Fruit fly (Drosophila melanogaster) whole organism, embryonic: ENCODE data around the gene Mdh2.

ENCODE experiments used
- CG11560 ChIP-seq: fragments of 200-800 bp; sonication (Bioruptor generic); IDR thresholded peaks from 3 replicates; pipeline ENCODE4 v1.3.6; 2022; ENCODE audit warnings: missing biosample characterization, missing genetic modification characterization
- CG13624 ChIP-seq: fragments of 200-800 bp; sonication (Bioruptor generic); optimal IDR thresholded peaks from 2 replicates; lab custom pipeline; 2016; ENCODE audit warnings: missing biosample characterization, missing genetic modification characterization
- CG1529 ChIP-seq: fragments of 200-800 bp; sonication (Bioruptor generic); optimal IDR thresholded peaks from 3 replicates; lab custom pipeline; 2018; ENCODE audit warnings: missing biosample characterization, missing genetic modification characterization
- CG15479 ChIP-seq: fragments of 200-800 bp; sonication (Bioruptor generic); optimal IDR thresholded peaks from 3 replicates; lab custom pipeline; 2019; ENCODE audit warnings: missing biosample characterization, mild to moderate bottlenecking, missing genetic modification characterization, moderate library complexity
- CG18262 ChIP-seq: fragments of 200-800 bp; optimal IDR thresholded peaks from 3 replicates; lab custom pipeline; 2019; ENCODE audit warnings: missing biosample characterization, mild to moderate bottlenecking, missing genetic modification characterization, moderate library complexity
- CG18619 ChIP-seq: fragments of 200-800 bp; sonication (Bioruptor generic); optimal IDR thresholded peaks from 3 replicates; lab custom pipeline; 2017; ENCODE audit warnings: missing biosample characterization, mild to moderate bottlenecking, missing genetic modification characterization
- CG2129 ChIP-seq: fragments of 200-800 bp; sonication (Bioruptor generic); IDR thresholded peaks from 2 replicates; pipeline ENCODE4 v1.3.6; 2022; ENCODE audit warnings: missing biosample characterization, missing genetic modification characterization; ENCODE audit not compliant: partially characterized antibody
- CG30403 ChIP-seq: fragments of 200-800 bp; sonication (Bioruptor generic); optimal IDR thresholded peaks from 3 replicates; lab custom pipeline; 2016; ENCODE audit warnings: missing biosample characterization, missing genetic modification characterization
- CG30431 ChIP-seq: fragments of 200-800 bp; sonication (Bioruptor generic); optimal IDR thresholded peaks from 2 replicates; lab custom pipeline; 2017; ENCODE audit warnings: missing biosample characterization, missing genetic modification characterization
- CG31441 ChIP-seq: fragments of 200-800 bp; sonication (Bioruptor generic); IDR thresholded peaks from 2 replicates; pipeline ENCODE4 v1.3.6; 2022; ENCODE audit warnings: missing biosample characterization, missing genetic modification characterization
- CG3838 ChIP-seq: fragments of 200-800 bp; sonication (Bioruptor generic); optimal IDR thresholded peaks from 3 replicates; lab custom pipeline; 2016; ENCODE audit warnings: missing biosample characterization, missing genetic modification characterization
- CG6683 ChIP-seq: fragments of 200-800 bp; sonication (Bioruptor generic); optimal IDR thresholded peaks from 2 replicates; lab custom pipeline; 2017; ENCODE audit warnings: missing biosample characterization, mild to moderate bottlenecking, missing genetic modification characterization, missing genetic modification reagents
- CG6765 ChIP-seq: fragments of 200-800 bp; sonication (Bioruptor generic); optimal IDR thresholded peaks from 3 replicates; lab custom pipeline; 2017; ENCODE audit warnings: missing biosample characterization, mild to moderate bottlenecking, missing genetic modification characterization
- CG7928 ChIP-seq: fragments of 200-800 bp; sonication (Bioruptor generic); optimal IDR thresholded peaks from 2 replicates; lab custom pipeline; 2017; ENCODE audit warnings: missing biosample characterization, mild to moderate bottlenecking, missing genetic modification characterization
- CG8290 ChIP-seq, 3 experiments: fragments of 200-800 bp; sonication (Bioruptor generic); optimal IDR thresholded peaks; 2 replicates each; lab custom pipeline; 2016 to 2019; ENCODE audit warnings: missing biosample characterization in 3 of 3, missing genetic modification characterization in 3 of 3, mild to moderate bottlenecking in 2 of 3, moderate library complexity in 1 of 3
- D19A ChIP-seq: fragments of 200-800 bp; optimal IDR thresholded peaks from 3 replicates; lab custom pipeline; 2019; ENCODE audit warnings: missing biosample characterization, mild to moderate bottlenecking, missing genetic modification characterization, moderate library complexity
- Dbx ChIP-seq: fragments of 200-800 bp; sonication (Bioruptor generic); IDR thresholded peaks from 3 replicates; pipeline ENCODE4 v1.3.6; 2022; ENCODE audit warnings: missing biosample characterization, missing genetic modification characterization
- Dip2 ChIP-seq: fragments of 200-800 bp; sonication (Bioruptor generic); IDR thresholded peaks from 2 replicates; pipeline ENCODE4 v1.3.6; 2022; ENCODE audit warnings: missing biosample characterization, missing genetic modification characterization
- Fer3 ChIP-seq: fragments of 200-800 bp; sonication (Bioruptor generic); optimal IDR thresholded peaks from 2 replicates; lab custom pipeline; 2018; ENCODE audit warnings: missing biosample characterization, mild to moderate bottlenecking, missing genetic modification characterization, moderate library complexity
- Gug ChIP-seq: fragments of 200-800 bp; sonication (Bioruptor generic); IDR thresholded peaks from 4 replicates; pipeline ENCODE4 v1.3.6; 2022; ENCODE audit warnings: missing biosample characterization, missing genetic modification characterization
- Hmr ChIP-seq: fragments of 200-800 bp; sonication (Bioruptor generic); optimal IDR thresholded peaks from 3 replicates; lab custom pipeline; 2017; ENCODE audit warnings: mild to moderate bottlenecking, missing biosample characterization, missing genetic modification reagents, missing genetic modification characterization
- Max ChIP-seq: fragments of 200-800 bp; sonication (Bioruptor generic); optimal IDR thresholded peaks from 2 replicates; lab custom pipeline; 2016; ENCODE audit warnings: missing biosample characterization, mild to moderate bottlenecking, missing genetic modification characterization
- Mrtf ChIP-seq: fragments of 200-800 bp; sonication (Bioruptor generic); IDR thresholded peaks from 3 replicates; pipeline ENCODE4 v1.3.6; 2022; ENCODE audit warnings: missing biosample characterization, missing genetic modification characterization
- NC2β ChIP-seq: fragments of 200-800 bp; sonication (Bioruptor generic); optimal IDR thresholded peaks from 2 replicates; lab custom pipeline; 2016; ENCODE audit warnings: missing biosample characterization, missing genetic modification characterization
- Nf-YC ChIP-seq: fragments of 200-800 bp; optimal IDR thresholded peaks from 3 replicates; lab custom pipeline; 2019; ENCODE audit warnings: missing biosample characterization, mild to moderate bottlenecking, missing genetic modification characterization, moderate library complexity
- Oli ChIP-seq: fragments of 200-800 bp; sonication (Bioruptor generic); optimal IDR thresholded peaks from 2 replicates; lab custom pipeline; 2018; ENCODE audit warnings: missing biosample characterization, mild to moderate bottlenecking, missing genetic modification characterization, moderate library complexity
- Optix ChIP-seq: fragments of 200-800 bp; sonication (Bioruptor generic); IDR thresholded peaks from 3 replicates; pipeline ENCODE4 v1.3.6; 2022; ENCODE audit warnings: missing biosample characterization, missing genetic modification characterization
- PHDP ChIP-seq: fragments of 200-800 bp; sonication (Bioruptor generic); optimal IDR thresholded peaks from 3 replicates; lab custom pipeline; 2018; ENCODE audit warnings: missing biosample characterization, mild to moderate bottlenecking, missing genetic modification characterization, moderate library complexity
- Sox100B ChIP-seq: fragments of 200-800 bp; sonication (Bioruptor generic); optimal IDR thresholded peaks from 3 replicates; lab custom pipeline; 2018; ENCODE audit warnings: missing biosample characterization, mild to moderate bottlenecking, missing genetic modification characterization
- Stat92E ChIP-seq, 3 experiments: fragments of >200 bp in 2 of 3; fragments of 200-800 bp in 1 of 3; sonication (Bioruptor generic) in 1 of 3; optimal IDR thresholded peaks; 2 replicates each; lab custom pipeline; 2017 to 2019; ENCODE audit warnings: missing biosample characterization in 3 of 3, missing genetic modification characterization in 3 of 3, mild to moderate bottlenecking in 1 of 3, moderate library complexity in 1 of 3
- Xbp1 ChIP-seq: fragments of 200-800 bp; sonication (Bioruptor generic); optimal IDR thresholded peaks from 3 replicates; lab custom pipeline; 2016; ENCODE audit warnings: missing biosample characterization, mild to moderate bottlenecking, missing genetic modification characterization
- bcd ChIP-seq: fragments of 200-800 bp; sonication (Bioruptor generic); optimal IDR thresholded peaks from 2 replicates; lab custom pipeline; 2017; ENCODE audit warnings: missing biosample characterization, mild to moderate bottlenecking, missing genetic modification characterization
- cad ChIP-seq: fragments of >200 bp; optimal IDR thresholded peaks from 2 replicates; lab custom pipeline; 2017; ENCODE audit warnings: missing biosample characterization, missing genetic modification characterization
- cato ChIP-seq: fragments of 200-800 bp; sonication (Bioruptor generic); optimal IDR thresholded peaks from 2 replicates; lab custom pipeline; 2016; ENCODE audit warnings: missing biosample characterization, missing genetic modification characterization, borderline replicate concordance
- dati ChIP-seq: fragments of 200-800 bp; sonication (Bioruptor generic); IDR thresholded peaks from 2 replicates; pipeline ENCODE4 v1.3.6; 2022; ENCODE audit warnings: missing biosample characterization, missing genetic modification characterization
- fd64A ChIP-seq: fragments of 200-800 bp; sonication (Bioruptor generic); optimal IDR thresholded peaks from 3 replicates; lab custom pipeline; 2018; ENCODE audit warnings: missing biosample characterization, mild to moderate bottlenecking, missing genetic modification characterization
- fd96Cb ChIP-seq: fragments of 200-800 bp; sonication (Bioruptor generic); optimal IDR thresholded peaks from 2 replicates; lab custom pipeline; 2018; ENCODE audit warnings: missing biosample characterization, mild to moderate bottlenecking, missing genetic modification characterization, moderate library complexity
- klu ChIP-seq: fragments of 200-800 bp; sonication (Bioruptor generic); IDR thresholded peaks from 2 replicates; pipeline ENCODE4 v1.3.6; 2022; ENCODE audit warnings: missing biosample characterization, missing genetic modification characterization
- kni ChIP-seq: fragments of 200-800 bp; sonication (Bioruptor generic); optimal IDR thresholded peaks from 3 replicates; lab custom pipeline; 2017; ENCODE audit warnings: mild to moderate bottlenecking, missing biosample characterization, missing genetic modification reagents, missing genetic modification characterization
- oc ChIP-seq: fragments of 200-800 bp; sonication (Bioruptor generic); optimal IDR thresholded peaks from 2 replicates; lab custom pipeline; 2018; ENCODE audit warnings: missing biosample characterization, mild to moderate bottlenecking, missing genetic modification characterization, moderate library complexity
- pan ChIP-seq, 4 experiments: fragments of >200 bp in 3 of 4; fragments of 200-800 bp in 1 of 4; sonication (Bioruptor generic) in 1 of 4; optimal IDR thresholded peaks in 3 of 4; IDR thresholded peaks in 1 of 4; 2 replicates each; pipeline versions ENCODE4 v1.3.6 to Lab custom; 2017 to 2022; ENCODE audit warnings: missing biosample characterization in 2 of 4, missing genetic modification characterization in 2 of 4, mixed read lengths in 1 of 4
- peb ChIP-seq: fragments of 200-800 bp; sonication (Bioruptor generic); IDR thresholded peaks from 2 replicates; pipeline ENCODE4 v1.3.6; 2022; ENCODE audit warnings: missing biosample characterization, missing genetic modification characterization
- pnt ChIP-seq: fragments of 200-800 bp; sonication (Bioruptor generic); optimal IDR thresholded peaks from 3 replicates; lab custom pipeline; 2016; ENCODE audit warnings: missing biosample characterization, missing genetic modification characterization
- pzg ChIP-seq: fragments of 200-800 bp; sonication (Bioruptor generic); optimal IDR thresholded peaks from 3 replicates; lab custom pipeline; 2018; ENCODE audit warnings: missing biosample characterization, mild to moderate bottlenecking, missing genetic modification characterization, moderate library complexity
- salm ChIP-seq: fragments of 200-800 bp; sonication (Bioruptor generic); optimal IDR thresholded peaks from 2 replicates; lab custom pipeline; 2018; ENCODE audit warnings: missing biosample characterization, mild to moderate bottlenecking, missing genetic modification characterization
- sim ChIP-seq: fragments of 200-800 bp; sonication (Bioruptor generic); IDR thresholded peaks from 2 replicates; pipeline ENCODE4 v1.3.6; 2022; ENCODE audit warnings: missing biosample characterization, missing genetic modification characterization
- tio ChIP-seq: fragments of 200-800 bp; sonication (Bioruptor generic); optimal IDR thresholded peaks from 2 replicates; lab custom pipeline; 2017; ENCODE audit warnings: missing biosample characterization, missing genetic modification characterization, inconsistent platforms
- unc-4 ChIP-seq: fragments of 200-800 bp; sonication (Bioruptor generic); IDR thresholded peaks from 2 replicates; pipeline ENCODE4 v1.3.6; 2022; ENCODE audit warnings: missing biosample characterization, missing genetic modification characterization; ENCODE audit not compliant: partially characterized antibody

Gene Mdh2

dm6 chr3R:18196991-18197801 is 29.0 kb upstream of the Mdh2 start (continued):
- TF ChIP-seq Dbx (no peak), Dip2 (GFP tag; lab: Robert Waterston, UW) (no peak), D19A (tag; lab: Kevin White, UChicago) (peak; percentile 52), Nf-YC (peak; percentile 45), fd96Cb (tag; lab: Kevin White, UChicago) (peak; percentile 44), Xbp1 (peak; percentile 49), Sox100B (GFP tag; lab: Kevin White, UChicago) (peak; percentile 73), Fer3 (tag; lab: Kevin White, UChicago) (peak; percentile 35), pzg (peak; percentile 3), CG2129 (GFP tag; lab: Robert Waterston, UW) (no peak), Gug (GFP tag; lab: Robert Waterston, UW) (no peak), klu (GFP tag; lab: Robert Waterston, UW) (no peak), CG15479 (GFP tag; lab: Kevin White, UChicago) (peak; percentile 97), dati (GFP tag; lab: Robert Waterston, UW) (no peak), cato (GFP tag; lab: Kevin White, UChicago) (peak; percentile 44), CG30431 (peak; percentile 17), CG6683 (GFP tag; lab: Kevin White, UChicago) (no peak), sim (no peak), Max (GFP tag; lab: Kevin White, UChicago) (peak; percentile 8), unc-4 (no peak), peb (no peak), fd64A (GFP tag; lab: Kevin White, UChicago) (no peak), NC2β (no peak), CG3838 (GFP tag; lab: Kevin White, UChicago) (no peak), CG13624 (no peak), CG6765 (GFP tag; lab: Kevin White, UChicago) (peak; percentile 35), tio (GFP tag; lab: Kevin White, UChicago) (peak; percentile 79), Mrtf (GFP tag; lab: Robert Waterston, UW) (no peak), CG30403 (GFP tag; lab: Kevin White, UChicago) (peak; percentile 77), CG7928 (peak; percentile 2), salm (tag; lab: Kevin White, UChicago) (no peak), CG8290 (GFP tag; optimal IDR thresholded peaks at IDR 0.05; lab: Kevin White, UChicago) (no peak), CG8290 (tag; optimal IDR thresholded peaks at IDR 0.05; lab: Kevin White, UChicago) (peak in 1 of 2 experiments; percentile 71), CG11560 (tag; lab: Robert Waterston, UW) (no peak), CG31441 (GFP tag; lab: Robert Waterston, UW) (no peak), Stat92E (GFP tag; optimal IDR thresholded peaks at IDR 0.05; lab: Kevin White, UChicago) (no peak), Oli (peak; percentile 77), pan (optimal IDR thresholded peaks at IDR 0.05; lab: Kevin White, UChicago) (no peak), pan (GFP tag; optimal IDR thresholded peaks at IDR 0.05 in 1 of 2, IDR thresholded peaks at IDR 0.05 in 1 of 2) (no peak), CG1529 (GFP tag; lab: Kevin White, UChicago) (peak; percentile 38), CG18262 (tag; lab: Kevin White, UChicago) (peak; percentile 79), oc (tag; lab: Kevin White, UChicago) (peak; percentile 58), cad (GFP tag; lab: Kevin White, UChicago) (no peak), pnt (GFP tag; lab: Kevin White, UChicago) (peak; percentile 23), CG18619 (peak; percentile 75), kni (GFP tag; lab: Kevin White, UChicago) (peak; percentile 55), Optix (no peak), bcd (GFP tag; lab: Kevin White, UChicago) (peak; percentile 66), PHDP (tag; lab: Kevin White, UChicago) (peak; percentile 58), Hmr (GFP tag; lab: Kevin White, UChicago) (peak; percentile 62)
